Worm (Caenorhabditis elegans): ENCODE data around the gene ttr-18.

The ttr-18 gene

ce11 chrII:11484600-11484999 lies 1.9 kb downstream of the ttr-18 start (continued):
- TF ChIP-seq pha-2 (tag; optimal IDR thresholded peaks at IDR 0.05) (peak; percentile 94), elt-4 (tag; optimal IDR thresholded peaks at IDR 0.05) (peak; percentile 53), che-1 (tag; optimal IDR thresholded peaks at IDR 0.05) (peak; percentile 96), F13H6.1 (tag; optimal IDR thresholded peaks at IDR 0.05) (peak; percentile 95), ceh-14 (tag; optimal IDR thresholded peaks at IDR 0.05) (peak; percentile 94), hlh-13 (GFP tag; optimal IDR thresholded peaks at IDR 0.05) (peak; percentile 93), ceh-22 (tag; optimal IDR thresholded peaks at IDR 0.05) (peak; percentile 26), dmd-4 (tag; optimal IDR thresholded peaks at IDR 0.05; ENCODE audit: borderline replicate concordance) (peak; percentile 90), lim-6 (tag; optimal IDR thresholded peaks at IDR 0.05) (peak; percentile 76), sox-4 (tag; optimal IDR thresholded peaks at IDR 0.05) (peak; percentile 97), ref-2 (tag; optimal IDR thresholded peaks at IDR 0.05) (peak; percentile 96), madf-2 (tag; optimal IDR thresholded peaks at IDR 0.05) (peak; percentile 95), fax-1 (tag; optimal IDR thresholded peaks at IDR 0.05) (peak; percentile 93), K02D7.2 (tag; optimal IDR thresholded peaks at IDR 0.05) (peak; percentile 96), ama-1 (optimal IDR thresholded peaks at IDR 0.05) (no peak), elt-2 (tag; optimal IDR thresholded peaks at IDR 0.05) (peak; percentile 98), pqm-1 (tag; optimal IDR thresholded peaks at IDR 0.05) (peak; percentile 83)

DNA sequence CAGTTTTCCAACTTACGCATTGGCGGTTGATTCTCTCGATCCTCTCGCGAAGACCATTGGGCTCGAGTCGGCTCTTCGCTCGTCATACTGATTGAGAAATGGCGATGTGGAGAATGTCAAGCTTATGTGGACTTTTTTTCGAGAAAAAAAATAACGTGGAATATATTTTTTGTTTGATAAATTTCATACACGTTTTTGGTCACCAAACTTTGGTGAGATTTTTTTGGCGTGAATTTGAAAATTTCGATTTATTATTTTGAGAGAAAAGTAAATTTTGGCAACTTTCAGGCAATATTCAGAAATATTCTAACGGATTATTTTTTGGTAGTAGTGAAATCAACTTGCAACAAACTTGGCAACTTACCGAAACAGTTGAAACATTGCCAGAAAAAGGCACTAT lies 7.5 kb downstream of the ttr-18 start, which contains the start of gene W02B12.12:
TSS of gene W02B12.12 (minus strand) at position 101 of the 400 bp plus-strand sequence.
- TF ChIP-seq pag-3 (tag; optimal IDR thresholded peaks at IDR 0.05; ENCODE audit: borderline replicate concordance) (no peak), F13H6.1 (tag; optimal IDR thresholded peaks at IDR 0.05) (no peak), unc-42 (tag; optimal IDR thresholded peaks at IDR 0.05) (no peak), unc-3 (GFP tag; conservative IDR thresholded peaks at IDR 0.05) (no peak), unc-3 (tag; optimal IDR thresholded peaks at IDR 0.05) (no peak), unc-86 (tag; optimal IDR thresholded peaks at IDR 0.05) (no peak), che-1 (tag; optimal IDR thresholded peaks at IDR 0.05) (no peak), pat-9 (tag; optimal IDR thresholded peaks at IDR 0.05) (no peak), hlh-15 (tag; optimal IDR thresholded peaks at IDR 0.05) (no peak), lin-11 (tag; optimal IDR thresholded peaks at IDR 0.05) (no peak), K09A11.1 (tag; optimal IDR thresholded peaks at IDR 0.05; ENCODE audit: insufficient read depth) (no peak), elt-4 (tag; optimal IDR thresholded peaks at IDR 0.05) (no peak), ceh-9 (tag; optimal IDR thresholded peaks at IDR 0.05) (no peak), rnt-1 (tag; optimal IDR thresholded peaks at IDR 0.05) (no peak), hlh-13 (GFP tag; optimal IDR thresholded peaks at IDR 0.05) (no peak), C08G9.2 (tag; optimal IDR thresholded peaks at IDR 0.05) (no peak), ceh-31 (tag; optimal IDR thresholded peaks at IDR 0.05) (no peak), fkh-6 (tag; optimal IDR thresholded peaks at IDR 0.05) (no peak), ztf-16 (tag; optimal IDR thresholded peaks at IDR 0.05) (no peak), fax-1 (tag; optimal IDR thresholded peaks at IDR 0.05) (no peak), tbx-2 (tag; optimal IDR thresholded peaks at IDR 0.05) (no peak)

ce11 chrII:11476410-11476809 lies 10.1 kb downstream of the ttr-18 start, which contains the start of gene W02B12.16:
Gene W02B12.16, minus strand, starts transcription at chrII:11476510.
- TF ChIP-seq lim-6 (tag; optimal IDR thresholded peaks at IDR 0.05) = no peak
- no peak for TF ChIP-seq hlh-30 (tag; optimal IDR thresholded peaks at IDR 0.05; ENCODE audit: insufficient read depth)
- no peak for TF ChIP-seq ceh-18 (tag; optimal IDR thresholded peaks at IDR 0.05)
- no peak for TF ChIP-seq pag-3 (tag; optimal IDR thresholded peaks at IDR 0.05; ENCODE audit: borderline replicate concordance)
- TF ChIP-seq pqm-1 (tag; optimal IDR thresholded peaks at IDR 0.05) = no peak
- no peak for TF ChIP-seq ceh-22 (tag; optimal IDR thresholded peaks at IDR 0.05)
- no peak for TF ChIP-seq dve-1 (tag; optimal IDR thresholded peaks at IDR 0.05)
- no peak for TF ChIP-seq ceh-2 (tag; optimal IDR thresholded peaks at IDR 0.05)
- no peak for TF ChIP-seq ztf-16 (tag; optimal IDR thresholded peaks at IDR 0.05)
- TF ChIP-seq ttx-3 (tag; optimal IDR thresholded peaks at IDR 0.05) = no peak
- TF ChIP-seq tbx-7 (tag; optimal IDR thresholded peaks at IDR 0.05) = no peak
- TF ChIP-seq ceh-45 (GFP tag; IDR thresholded peaks at IDR 0.05) = no peak
